Worm (Caenorhabditis elegans) whole organism, young adult: ENCODE measurements around the gene jnk-1.

Experiments used
- K12H6.12 ChIP-seq: fragments of 200-800 bp; sonication (Bioruptor generic); optimal IDR thresholded peaks from 2 replicates; lab custom pipeline; 2018; ENCODE audit warnings: mild to moderate bottlenecking, missing genetic modification characterization, missing compliant biosample characterization
- Y95B8A.8 ChIP-seq: fragments of 200-800 bp; sonication (Bioruptor generic); IDR thresholded peaks from 2 replicates; pipeline ENCODE4 v1.3.6; 2022; ENCODE audit warnings: missing genetic modification reagents, missing genetic modification characterization, missing compliant biosample characterization
- ceh-91 ChIP-seq: fragments of 200-800 bp; sonication (Bioruptor generic); IDR thresholded peaks from 2 replicates; pipeline ENCODE4 v1.3.6; 2022; ENCODE audit warnings: missing genetic modification reagents, missing genetic modification characterization, missing compliant biosample characterization
- gei-17 ChIP-seq: fragments of 200-800 bp; sonication (Bioruptor generic); optimal IDR thresholded peaks from 2 replicates; lab custom pipeline; 2018; ENCODE audit warnings: mild to moderate bottlenecking, missing genetic modification characterization, missing compliant biosample characterization
- madf-3 ChIP-seq: fragments of 200-800 bp; sonication (Bioruptor generic); IDR thresholded peaks from 2 replicates; pipeline ENCODE4 v1.3.6; 2022; ENCODE audit warnings: missing genetic modification reagents, missing genetic modification characterization, missing compliant biosample characterization
- nfya-1 ChIP-seq: sonication (generic microtip); optimal IDR thresholded peaks from 2 replicates; lab custom pipeline; 2017; ENCODE audit warnings: antibody characterized with exemption, missing compliant biosample characterization, missing genetic modification characterization, borderline replicate concordance; ENCODE audit not compliant: insufficient read depth
- pha-4 ChIP-seq: fragments of 150-350 bp; sonication (generic microtip); optimal IDR thresholded peaks from 2 replicates; lab custom pipeline; 2014; ENCODE audit warnings: missing biosample characterization, missing genetic modification reagents, missing genetic modification characterization
- tlf-1 ChIP-seq: fragments of 200-800 bp; sonication (Bioruptor generic); optimal IDR thresholded peaks from 2 replicates; lab custom pipeline; 2018; ENCODE audit warnings: mild to moderate bottlenecking, missing genetic modification characterization, missing compliant biosample characterization
- unc-130 ChIP-seq: sonication (generic microtip); optimal IDR thresholded peaks from 2 replicates; lab custom pipeline; 2016; ENCODE audit warnings: missing genetic modification reagents, missing genetic modification characterization, missing compliant biosample characterization

ce11 chrIV:6965192-6965591 lies 7.8 kb downstream of the jnk-1 start, which contains the start of gene ZK381.2:
- no peak for TF ChIP-seq pha-4 (tag; lab: Kevin White, UChicago)
- TF ChIP-seq Y95B8A.8 (GFP tag; lab: Robert Waterston, UW): no peak
- TF ChIP-seq nfya-1 (tag; lab: Kevin White, UChicago): no peak
- no peak for TF ChIP-seq unc-130 (GFP tag; lab: Kevin White, UChicago)
- TF ChIP-seq madf-3 (GFP tag; lab: Robert Waterston, UW): no peak
- TF ChIP-seq tlf-1 (GFP tag; lab: Kevin White, UChicago): no peak
- TF ChIP-seq K12H6.12 (tag; lab: Kevin White, UChicago): no peak
- no peak for TF ChIP-seq ceh-91
- no peak for TF ChIP-seq gei-17 (GFP tag; lab: Kevin White, UChicago)
